Worm (Caenorhabditis elegans) whole organism, L4/young adult: ENCODE data around the gene Y39B6A.43.
"Not testable (repeated sequence)": the region's sequence is repeated elsewhere in the genome, so short reads cannot be mapped to it uniquely, and the experiment has no call there.

Experiments used
- dao-5 ChIP-seq: sonication (generic microtip); optimal IDR thresholded peaks from 2 replicates; lab custom pipeline; 2016; ENCODE audit warnings: missing genotype, missing genetic modification characterization, moderate library complexity, missing compliant biosample characterization
- him-1 ChIP-seq: sonication (generic microtip); optimal IDR thresholded peaks from 2 replicates; lab custom pipeline; 2016; ENCODE audit warnings: missing genotype, missing genetic modification reagents, missing genetic modification characterization, missing compliant biosample characterization

ce11 chrV:19014273-19014672 lies 46.6 kb upstream of the Y39B6A.43 start, which contains the start of gene Y39B6A.30:
- TF ChIP-seq dao-5 (tag; lab: Kevin White, UChicago); him-1: not testable (repeated sequence)
